Fruit fly (Drosophila melanogaster): ENCODE results near the gene CG14650.

DNA sequence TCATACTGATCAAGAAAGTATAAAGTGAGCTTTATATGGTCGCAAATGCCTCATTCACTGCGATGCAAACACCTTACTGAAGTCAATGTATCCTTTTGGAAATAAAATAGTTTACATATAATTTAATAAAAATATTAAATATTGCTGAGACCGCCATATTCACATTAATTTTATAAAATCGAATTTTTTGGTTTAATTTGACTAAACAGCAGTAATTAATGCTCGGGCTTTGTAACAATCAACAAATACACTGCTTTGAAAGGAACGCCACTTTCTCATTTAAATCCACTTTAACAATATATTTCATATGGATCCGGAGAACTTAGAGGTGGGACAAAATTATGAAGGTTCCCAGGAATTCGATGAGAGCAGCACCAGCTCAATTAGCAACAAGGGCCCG is 43.3 kb downstream of the CG14650 start, which contains the start of gene sac:
- TF ChIP-seq CG11617 (GFP tag; optimal IDR thresholded peaks at IDR 0.05) (no peak), CG5204 (GFP tag; optimal IDR thresholded peaks at IDR 0.05) (no peak), toe (GFP tag; optimal IDR thresholded peaks at IDR 0.05) (no peak)
